Fruit fly (Drosophila melanogaster) whole organism, embryonic: ENCODE data around the gene Fkbp59.

Experiments used
- Ada2b ChIP-seq: fragments of 200-800 bp; sonication (Bioruptor generic); IDR thresholded peaks from 2 replicates; pipeline ENCODE4 v1.3.6; 2022; ENCODE audit warnings: missing biosample characterization, missing genetic modification characterization
- CG15479 ChIP-seq: fragments of 200-800 bp; sonication (Bioruptor generic); optimal IDR thresholded peaks from 3 replicates; lab custom pipeline; 2019; ENCODE audit warnings: missing biosample characterization, mild to moderate bottlenecking, missing genetic modification characterization, moderate library complexity
- CG3847 ChIP-seq: fragments of 200-800 bp; sonication (Bioruptor generic); IDR thresholded peaks from 2 replicates; pipeline ENCODE4 v1.3.6; 2022; ENCODE audit warnings: missing biosample characterization, missing genetic modification characterization
- CG7556 ChIP-seq: fragments of 200-800 bp; sonication (Bioruptor generic); optimal IDR thresholded peaks from 2 replicates; lab custom pipeline; 2017; ENCODE audit warnings: missing biosample characterization, mild to moderate bottlenecking, missing genetic modification characterization
- CG9609 ChIP-seq: fragments of 200-800 bp; sonication (Bioruptor generic); optimal IDR thresholded peaks from 3 replicates; lab custom pipeline; 2016; ENCODE audit warnings: missing biosample characterization, missing genetic modification characterization
- Ets65A ChIP-seq: fragments of 200-800 bp; sonication (Bioruptor generic); peaks from one replicate; lab custom pipeline; 2016; ENCODE audit warnings: missing biosample characterization, missing genetic modification characterization
- ap ChIP-seq: fragments of 200-800 bp; sonication (Bioruptor generic); IDR thresholded peaks from 2 replicates; pipeline ENCODE4 v1.3.6; 2022; ENCODE audit warnings: missing biosample characterization, missing genetic modification characterization
- chinmo ChIP-seq: fragments of 200-800 bp; sonication (Bioruptor generic); IDR thresholded peaks from 4 replicates; pipeline ENCODE4 v1.3.6; 2022; ENCODE audit warnings: missing biosample characterization, missing genetic modification characterization; ENCODE audit not compliant: partially characterized antibody
- corto ChIP-seq: fragments of 200-800 bp; sonication (Bioruptor generic); optimal IDR thresholded peaks from 2 replicates; lab custom pipeline; 2016; ENCODE audit warnings: missing biosample characterization, mild to moderate bottlenecking, missing genetic modification characterization, moderate library complexity
- dpn ChIP-seq, 2 experiments: fragments of 200-800 bp; sonication (Bioruptor generic); optimal IDR thresholded peaks; 3 replicates each; lab custom pipeline; 2016; ENCODE audit warnings: missing biosample characterization in 2 of 2, missing genetic modification characterization in 2 of 2
- exex ChIP-seq: fragments of 200-800 bp; sonication (Bioruptor generic); optimal IDR thresholded peaks from 4 replicates; lab custom pipeline; 2018; ENCODE audit warnings: missing biosample characterization, mild to moderate bottlenecking, missing genetic modification characterization, moderate library complexity
- nom ChIP-seq: fragments of 200-800 bp; sonication (Bioruptor generic); optimal IDR thresholded peaks from 2 replicates; lab custom pipeline; 2017; ENCODE audit warnings: missing biosample characterization, missing genetic modification characterization, mild to moderate bottlenecking, moderate library complexity, missing genetic modification reagents
- twi ChIP-seq: fragments of 200-800 bp; optimal IDR thresholded peaks from 2 replicates; lab custom pipeline; 2019; ENCODE audit warnings: missing biosample characterization, mild to moderate bottlenecking, missing genetic modification characterization, moderate library complexity

DNA sequence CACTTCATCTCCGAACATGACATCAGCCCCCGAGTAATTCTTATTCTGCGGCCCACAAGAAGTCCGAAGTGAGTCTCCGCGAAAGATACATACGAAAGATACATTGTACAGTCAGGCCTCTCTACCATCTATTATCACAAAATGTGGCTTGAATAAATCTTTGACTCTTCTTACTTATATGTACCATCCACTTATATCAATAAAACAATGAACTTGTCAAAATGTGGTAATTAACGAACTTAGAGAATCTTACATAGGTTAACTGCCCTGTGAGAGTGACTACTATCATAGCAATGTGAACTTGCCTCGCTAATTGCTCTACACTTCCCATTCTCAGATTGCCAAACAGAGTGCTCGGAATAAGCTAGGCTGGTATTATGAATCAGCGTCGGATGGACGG, 18.8 kb downstream of the Fkbp59 start:
- TF ChIP-seq CG3847 (GFP tag; lab: Robert Waterston, UW) (no peak), twi (no peak), dpn (GFP tag; optimal IDR thresholded peaks at IDR 0.05; lab: Kevin White, UChicago) (no peak), CG9609 (GFP tag; lab: Kevin White, UChicago) (no peak), corto (GFP tag; lab: Kevin White, UChicago) (no peak), Ets65A (GFP tag; lab: Kevin White, UChicago) (peak; percentile 18), nom (GFP tag; lab: Kevin White, UChicago) (no peak), CG15479 (GFP tag; lab: Kevin White, UChicago) (no peak), ap (GFP tag; lab: Robert Waterston, UW) (no peak), chinmo (GFP tag; lab: Robert Waterston, UW) (no peak), CG7556 (GFP tag; lab: Kevin White, UChicago) (no peak), Ada2b (GFP tag; lab: Robert Waterston, UW) (no peak), exex (tag; lab: Kevin White, UChicago) (no peak)
